Fruit fly (Drosophila melanogaster) whole organism, embryonic: ENCODE results near the gene Coq5.

Experiments used
- BEAF-32 ChIP-seq: fragments of 200-800 bp; sonication (Bioruptor generic); optimal IDR thresholded peaks from 3 replicates; lab custom pipeline; 2017; ENCODE audit warnings: missing biosample characterization, missing genetic modification characterization, mild to moderate bottlenecking, moderate library complexity, missing genetic modification reagents
- Bgb ChIP-seq: fragments of 200-800 bp; sonication (Bioruptor generic); IDR thresholded peaks from 2 replicates; pipeline ENCODE4 v1.3.6; 2022; ENCODE audit warnings: missing biosample characterization, missing genetic modification characterization; ENCODE audit not compliant: partially characterized antibody
- CG10267 ChIP-seq: fragments of 200-800 bp; sonication (Bioruptor generic); optimal IDR thresholded peaks from 2 replicates; lab custom pipeline; 2018; ENCODE audit warnings: missing biosample characterization, mild to moderate bottlenecking, missing genetic modification characterization, moderate library complexity
- CG14860 ChIP-seq: fragments of 200-800 bp; sonication (Bioruptor generic); IDR thresholded peaks from 3 replicates; pipeline ENCODE4 v1.3.6; 2022; ENCODE audit warnings: missing biosample characterization, missing genetic modification characterization; ENCODE audit not compliant: partially characterized antibody
- CG15479 ChIP-seq: fragments of 200-800 bp; sonication (Bioruptor generic); optimal IDR thresholded peaks from 3 replicates; lab custom pipeline; 2019; ENCODE audit warnings: missing biosample characterization, mild to moderate bottlenecking, missing genetic modification characterization, moderate library complexity
- CG1603 ChIP-seq: fragments of 200-800 bp; sonication (Bioruptor generic); optimal IDR thresholded peaks from 2 replicates; lab custom pipeline; 2019; ENCODE audit warnings: missing biosample characterization, mild to moderate bottlenecking, missing genetic modification characterization, moderate library complexity
- CG16813 ChIP-seq: fragments of 200-800 bp; sonication (Bioruptor generic); IDR thresholded peaks from 3 replicates; pipeline ENCODE4 v1.3.6; 2022; ENCODE audit warnings: missing biosample characterization, missing genetic modification characterization; ENCODE audit not compliant: partially characterized antibody
- CG17568 ChIP-seq: fragments of 200-800 bp; sonication (Bioruptor generic); optimal IDR thresholded peaks from 2 replicates; lab custom pipeline; 2018; ENCODE audit warnings: missing biosample characterization, mild to moderate bottlenecking, missing genetic modification characterization, moderate library complexity
- CG1832 ChIP-seq: fragments of 200-800 bp; sonication (Bioruptor generic); optimal IDR thresholded peaks from 2 replicates; lab custom pipeline; 2017; ENCODE audit warnings: missing biosample characterization, mild to moderate bottlenecking, missing genetic modification characterization, inconsistent platforms
- CG2116 ChIP-seq: fragments of 200-800 bp; sonication (Bioruptor generic); optimal IDR thresholded peaks from 3 replicates; lab custom pipeline; 2018; ENCODE audit warnings: missing biosample characterization, mild to moderate bottlenecking, missing genetic modification characterization
- CG2129 ChIP-seq: fragments of 200-800 bp; sonication (Bioruptor generic); IDR thresholded peaks from 2 replicates; pipeline ENCODE4 v1.3.6; 2022; ENCODE audit warnings: missing biosample characterization, missing genetic modification characterization; ENCODE audit not compliant: partially characterized antibody
- CG34422 ChIP-seq: fragments of 200-800 bp; sonication (Bioruptor generic); IDR thresholded peaks from 3 replicates; pipeline ENCODE4 v1.3.6; 2022; ENCODE audit warnings: missing biosample characterization, missing genetic modification characterization
- CG3995 ChIP-seq: fragments of 200-800 bp; sonication (Bioruptor generic); optimal IDR thresholded peaks from 3 replicates; lab custom pipeline; 2016; ENCODE audit warnings: missing biosample characterization, missing genetic modification characterization
- CG4360 ChIP-seq: fragments of 200-800 bp; sonication (Bioruptor generic); IDR thresholded peaks from 2 replicates; pipeline ENCODE4 v1.3.6; 2022; ENCODE audit warnings: missing biosample characterization, missing genetic modification characterization
- CG6791 ChIP-seq: fragments of 200-800 bp; sonication (Bioruptor generic); IDR thresholded peaks from 3 replicates; pipeline ENCODE4 v1.3.6; 2022; ENCODE audit warnings: missing biosample characterization, missing genetic modification characterization; ENCODE audit not compliant: partially characterized antibody
- CG7372 ChIP-seq: fragments of 200-800 bp; sonication (Bioruptor generic); IDR thresholded peaks from 2 replicates; pipeline ENCODE4 v1.3.6; 2022; ENCODE audit warnings: missing biosample characterization, missing genetic modification characterization
- CG7928 ChIP-seq: fragments of 200-800 bp; sonication (Bioruptor generic); optimal IDR thresholded peaks from 2 replicates; lab custom pipeline; 2017; ENCODE audit warnings: missing biosample characterization, mild to moderate bottlenecking, missing genetic modification characterization
- CG7963 ChIP-seq: fragments of 200-800 bp; sonication (Bioruptor generic); IDR thresholded peaks from 3 replicates; pipeline ENCODE4 v1.3.6; 2022; ENCODE audit warnings: missing biosample characterization, missing genetic modification characterization; ENCODE audit not compliant: partially characterized antibody
- CG8765 ChIP-seq: fragments of 200-800 bp; sonication (Bioruptor generic); IDR thresholded peaks from 2 replicates; pipeline ENCODE4 v1.3.6; 2022; ENCODE audit warnings: missing biosample characterization, missing genetic modification characterization
- CG9609 ChIP-seq: fragments of 200-800 bp; sonication (Bioruptor generic); optimal IDR thresholded peaks from 3 replicates; lab custom pipeline; 2016; ENCODE audit warnings: missing biosample characterization, missing genetic modification characterization
- CoRest ChIP-seq: fragments of 200-800 bp; sonication (Bioruptor generic); optimal IDR thresholded peaks from 3 replicates; lab custom pipeline; 2018; ENCODE audit warnings: missing biosample characterization, mild to moderate bottlenecking, missing genetic modification characterization, moderate library complexity
- Dbx ChIP-seq: fragments of 200-800 bp; sonication (Bioruptor generic); IDR thresholded peaks from 3 replicates; pipeline ENCODE4 v1.3.6; 2022; ENCODE audit warnings: missing biosample characterization, missing genetic modification characterization
- Dp ChIP-seq: fragments of 200-800 bp; sonication (Bioruptor generic); optimal IDR thresholded peaks from 2 replicates; lab custom pipeline; 2018; ENCODE audit warnings: missing biosample characterization, mild to moderate bottlenecking, missing genetic modification characterization, moderate library complexity
- Ets97D ChIP-seq: fragments of 200-800 bp; sonication (Bioruptor generic); optimal IDR thresholded peaks from 3 replicates; lab custom pipeline; 2016; ENCODE audit warnings: missing biosample characterization, missing genetic modification characterization
- MBD-R2 ChIP-seq: fragments of 200-800 bp; sonication (Bioruptor generic); IDR thresholded peaks from 2 replicates; pipeline ENCODE4 v1.3.6; 2022; ENCODE audit warnings: missing biosample characterization, missing genetic modification characterization
- Med ChIP-seq: fragments of 200-800 bp; sonication (Bioruptor generic); peaks from one replicate; lab custom pipeline; 2016; ENCODE audit warnings: missing biosample characterization, missing genetic modification characterization, mild to moderate bottlenecking, inconsistent platforms, moderate library complexity
- Myb ChIP-seq: fragments of 200-800 bp; sonication (Bioruptor generic); optimal IDR thresholded peaks from 2 replicates; lab custom pipeline; 2016; ENCODE audit warnings: missing biosample characterization, missing genetic modification characterization
- Scr ChIP-seq: fragments of 200-800 bp; sonication (Bioruptor generic); IDR thresholded peaks from 2 replicates; pipeline ENCODE4 v1.3.6; 2022; ENCODE audit warnings: missing biosample characterization, missing genetic modification characterization; ENCODE audit not compliant: partially characterized antibody
- Sin3A ChIP-seq: fragments of >200 bp; optimal IDR thresholded peaks from 2 replicates; lab custom pipeline; 2018
- Sry-β ChIP-seq: fragments of 200-800 bp; sonication (Bioruptor generic); optimal IDR thresholded peaks from 2 replicates; lab custom pipeline; 2018; ENCODE audit warnings: missing biosample characterization, mild to moderate bottlenecking, missing genetic modification characterization, moderate library complexity
- Vsx1 ChIP-seq: fragments of 200-800 bp; sonication (Bioruptor generic); optimal IDR thresholded peaks from 2 replicates; lab custom pipeline; 2017; ENCODE audit warnings: missing biosample characterization, mild to moderate bottlenecking, missing genetic modification characterization, missing genetic modification reagents
- ato ChIP-seq: fragments of 200-800 bp; sonication (Bioruptor generic); IDR thresholded peaks from 2 replicates; pipeline ENCODE4 v1.3.6; 2022; ENCODE audit warnings: missing biosample characterization, missing genetic modification characterization; ENCODE audit not compliant: partially characterized antibody
- bbx ChIP-seq: fragments of 200-800 bp; sonication (Bioruptor generic); IDR thresholded peaks from 2 replicates; pipeline ENCODE4 v1.3.6; 2022; ENCODE audit warnings: missing biosample characterization, missing genetic modification characterization; ENCODE audit not compliant: partially characterized antibody
- cwo ChIP-seq: fragments of 200-800 bp; sonication (Bioruptor generic); optimal IDR thresholded peaks from 3 replicates; lab custom pipeline; 2017; ENCODE audit warnings: missing biosample characterization, missing genetic modification characterization, mild to moderate bottlenecking, moderate library complexity, missing genetic modification reagents
- dm ChIP-seq: fragments of 200-800 bp; sonication (Bioruptor generic); optimal IDR thresholded peaks from 3 replicates; lab custom pipeline; 2016; ENCODE audit warnings: missing biosample characterization, missing genetic modification characterization
- fd102C ChIP-seq: fragments of 200-800 bp; sonication (Bioruptor generic); optimal IDR thresholded peaks from 2 replicates; lab custom pipeline; 2018; ENCODE audit warnings: missing biosample characterization, mild to moderate bottlenecking, missing genetic modification characterization, moderate library complexity
- fd64A ChIP-seq: fragments of 200-800 bp; sonication (Bioruptor generic); optimal IDR thresholded peaks from 3 replicates; lab custom pipeline; 2018; ENCODE audit warnings: missing biosample characterization, mild to moderate bottlenecking, missing genetic modification characterization
- ftz-f1 ChIP-seq: fragments of 200-800 bp; sonication (Bioruptor generic); optimal IDR thresholded peaks from 2 replicates; lab custom pipeline; 2016; ENCODE audit warnings: missing biosample characterization, missing genetic modification characterization
- hb ChIP-seq: fragments of 200-800 bp; sonication (Bioruptor generic); IDR thresholded peaks from 3 replicates; pipeline ENCODE4 v1.3.6; 2022; ENCODE audit warnings: missing biosample characterization, missing genetic modification characterization; ENCODE audit not compliant: partially characterized antibody
- inv ChIP-seq: fragments of 200-800 bp; sonication (Bioruptor generic); IDR thresholded peaks from 2 replicates; pipeline ENCODE4 v1.3.6; 2022; ENCODE audit warnings: missing biosample characterization, missing genetic modification characterization; ENCODE audit not compliant: partially characterized antibody
- mld ChIP-seq: fragments of 200-800 bp; sonication (Bioruptor generic); IDR thresholded peaks from 3 replicates; pipeline ENCODE4 v1.3.6; 2022; ENCODE audit warnings: missing biosample characterization, missing genetic modification characterization; ENCODE audit not compliant: partially characterized antibody
- phol ChIP-seq: fragments of 200-800 bp; sonication (Bioruptor generic); optimal IDR thresholded peaks from 3 replicates; lab custom pipeline; 2018; ENCODE audit warnings: missing biosample characterization, mild to moderate bottlenecking, missing genetic modification characterization, moderate library complexity
- shn ChIP-seq: fragments of 200-800 bp; sonication (Bioruptor generic); optimal IDR thresholded peaks from 3 replicates; lab custom pipeline; 2016; ENCODE audit warnings: missing biosample characterization, missing genetic modification characterization
- sna ChIP-seq: fragments of 200-800 bp; sonication (Bioruptor generic); IDR thresholded peaks from 2 replicates; pipeline ENCODE4 v1.3.6; 2022; ENCODE audit warnings: missing biosample characterization, missing genetic modification characterization; ENCODE audit not compliant: partially characterized antibody
- sqz ChIP-seq: fragments of 200-800 bp; sonication (Bioruptor generic); optimal IDR thresholded peaks from 3 replicates; lab custom pipeline; 2018; ENCODE audit warnings: missing biosample characterization, mild to moderate bottlenecking, missing genetic modification characterization
- tna ChIP-seq: fragments of 200-800 bp; sonication (Bioruptor generic); IDR thresholded peaks from 2 replicates; pipeline ENCODE4 v1.3.6; 2022; ENCODE audit warnings: missing biosample characterization, missing genetic modification characterization; ENCODE audit not compliant: partially characterized antibody
- zen2 ChIP-seq: fragments of 200-800 bp; sonication (Bioruptor generic); IDR thresholded peaks from 3 replicates; pipeline ENCODE4 v1.3.6; 2022; ENCODE audit warnings: missing biosample characterization, missing genetic modification characterization; ENCODE audit not compliant: partially characterized antibody

Gene Coq5

DNA sequence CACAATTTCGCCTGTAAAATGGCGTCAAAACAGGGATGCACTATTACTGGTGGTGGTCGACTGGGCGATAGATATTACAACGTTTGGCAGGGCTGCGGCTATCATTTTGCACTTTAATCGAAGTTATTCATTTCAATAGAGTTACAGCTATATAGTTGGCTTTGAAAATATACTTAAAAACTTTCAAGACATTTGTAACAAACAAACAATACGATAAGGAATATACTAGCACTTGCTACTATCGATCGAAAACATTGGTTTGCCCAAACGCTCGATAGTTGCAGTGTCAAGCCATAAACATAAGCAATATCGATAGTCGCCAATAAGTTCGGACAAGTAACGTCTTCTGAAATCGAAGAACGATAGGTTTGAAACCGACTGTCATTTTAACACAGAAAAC, 34.9 kb downstream of the Coq5 start, which contains the start of the genes Bap60 and CG12096 (continued):
- TF ChIP-seq CG1832 (GFP tag; lab: Kevin White, UChicago) (no peak), CG10267 (peak; percentile 78), CG9609 (GFP tag; lab: Kevin White, UChicago) (peak; percentile 69), Myb (peak; percentile 93), phol (peak; percentile 99), sqz (GFP tag; lab: Kevin White, UChicago) (no peak), CG3995 (peak; percentile 94), fd102C (GFP tag; lab: Kevin White, UChicago) (no peak), fd64A (GFP tag; lab: Kevin White, UChicago) (no peak), CG4360 (GFP tag; lab: Robert Waterston, UW) (no peak)

DNA sequence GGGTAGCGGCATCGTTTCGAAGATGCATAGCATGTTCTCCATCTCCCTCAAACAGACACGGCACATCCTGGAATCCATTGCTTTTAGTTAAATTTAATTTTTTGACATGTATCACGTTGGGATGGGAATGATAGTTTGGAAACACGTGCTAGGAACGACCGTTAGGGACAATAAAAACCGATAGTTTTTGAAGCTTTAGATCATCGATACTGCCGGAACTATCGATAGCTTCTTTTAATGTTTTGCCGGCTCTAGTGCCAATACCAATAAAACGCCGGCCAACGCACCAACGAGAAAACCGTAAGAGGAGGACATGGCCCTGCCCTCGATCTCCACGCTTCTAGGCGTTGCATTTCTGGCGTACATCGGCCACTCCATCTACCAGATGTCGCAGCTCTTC, 39.6 kb downstream of the Coq5 start, which contains the start of the genes CG4318 and CG4332:
Gene CG4318, minus strand, starts transcription at position 142 of the 400 bp plus-strand sequence.
Gene CG4332, plus strand, starts transcription at position 256 of the 400 bp plus-strand sequence.
- TF ChIP-seq CG2129 (peak; percentile 59; the same call in 1 of the 2 replicates), CG2116 (GFP tag; lab: Kevin White, UChicago) (peak; percentile 41), Vsx1 (GFP tag; lab: Kevin White, UChicago) (no peak), Scr (peak; percentile 87), CG7928 (GFP tag; lab: Kevin White, UChicago) (peak; percentile 59), mld (GFP tag; lab: Robert Waterston, UW) (peak; percentile 83), bbx (peak; percentile 94), cwo (GFP tag; lab: Kevin White, UChicago) (peak; percentile 19), Myb (peak; percentile 92), CG8765 (GFP tag; lab: Robert Waterston, UW) (no peak), Bgb (peak; percentile 92), ftz-f1 (GFP tag; lab: Kevin White, UChicago) (peak; percentile 2), CG14860 (GFP tag; lab: Robert Waterston, UW) (peak; percentile 75), ato (GFP tag; lab: Robert Waterston, UW) (peak; percentile 79), MBD-R2 (GFP tag; lab: Robert Waterston, UW) (peak; percentile 87), Ets97D (GFP tag; lab: Kevin White, UChicago) (peak; percentile 40), CG16813 (GFP tag; lab: Robert Waterston, UW) (peak; percentile 85), CG15479 (GFP tag; lab: Kevin White, UChicago) (no peak), dm (peak; percentile 94), Dbx (GFP tag; lab: Robert Waterston, UW) (0 out of 3 replicates have a peak, but pooled peaks have one; percentile 7), Med (peak; percentile 78), BEAF-32 (GFP tag; lab: Kevin White, UChicago) (peak; percentile 79), Sry-β (no peak), CG34422 (GFP tag; lab: Robert Waterston, UW) (peak; percentile 45; the same call in 1 of the 3 replicates), tna (GFP tag; lab: Robert Waterston, UW) (peak; percentile 82), Dp (GFP tag; lab: Kevin White, UChicago) (peak; percentile 22), CG6791 (GFP tag; lab: Robert Waterston, UW) (peak; percentile 90), shn (GFP tag; lab: Kevin White, UChicago) (no peak), inv (GFP tag; lab: Robert Waterston, UW) (peak; percentile 79), CG7963 (GFP tag; lab: Robert Waterston, UW) (peak; percentile 68), sna (GFP tag; lab: Robert Waterston, UW) (peak; percentile 88), CG1603 (tag; lab: Kevin White, UChicago) (no peak), CoRest (peak; percentile 4), CG17568 (no peak), phol (peak; percentile 30), Sin3A (lab: Kevin White, UChicago) (peak; percentile 38), hb (GFP tag; lab: Robert Waterston, UW) (peak; percentile 74), zen2 (GFP tag; lab: Robert Waterston, UW) (peak; percentile 90), CG7372 (GFP tag; lab: Robert Waterston, UW) (no peak)
